Worm (Caenorhabditis elegans): ENCODE data around the gene K08F8.15.

K08F8.15 gene

ce11 chrII:8748638-8749037 is 18.0 kb upstream of the K08F8.15 start:
- no peak for TF ChIP-seq dpl-1 (GFP tag; optimal IDR thresholded peaks at IDR 0.05)

- TF ChIP-seq lin-1 (GFP tag; IDR thresholded peaks at IDR 0.05) (no peak), mxl-3 (GFP tag; optimal IDR thresholded peaks at IDR 0.05) (peak; percentile 18), nhr-11 (tag; optimal IDR thresholded peaks at IDR 0.05) (no peak), zfp-2 (tag; optimal IDR thresholded peaks at IDR 0.05) (no peak), hlh-11 (tag; optimal IDR thresholded peaks at IDR 0.05) (peak; percentile 40), unc-62 (GFP tag; optimal IDR thresholded peaks at IDR 0.05 in 1 of 2) (peak in 1 of 2 experiments; percentile 66), unc-62 (tag; optimal IDR thresholded peaks at IDR 0.05) (no peak)
These were observed 17.5 kb upstream of the K08F8.15 start for ce11 chrII:8749084-8749483.

ce11 chrII:8750056-8750455 is 16.6 kb upstream of the K08F8.15 start:
- TF ChIP-seq nhr-42 (GFP tag; IDR thresholded peaks at IDR 0.05), result no peak
- TF ChIP-seq hif-1 (tag; optimal IDR thresholded peaks at IDR 0.05), result no peak
- TF ChIP-seq ztf-11 (tag; optimal IDR thresholded peaks at IDR 0.05), result no peak
- no peak for TF ChIP-seq nhr-48 (tag; optimal IDR thresholded peaks at IDR 0.05)
- TF ChIP-seq php-3 (GFP tag; IDR thresholded peaks at IDR 0.05), result no peak
- no peak for TF ChIP-seq egl-43 (GFP tag; IDR thresholded peaks at IDR 0.05)
- no peak for TF ChIP-seq tag-97 (GFP tag; IDR thresholded peaks at IDR 0.05)
- TF ChIP-seq dmd-9 (GFP tag; IDR thresholded peaks at IDR 0.05), result no peak
- no peak for TF ChIP-seq lin-39 (tag; optimal IDR thresholded peaks at IDR 0.05)
- no peak for TF ChIP-seq ces-1 (GFP tag; optimal IDR thresholded peaks at IDR 0.05)
- TF ChIP-seq saeg-2 (GFP tag; IDR thresholded peaks at IDR 0.05), result no peak
- TF ChIP-seq D1046.2 (GFP tag; IDR thresholded peaks at IDR 0.05), result no peak
- TF ChIP-seq vab-7 (GFP tag; IDR thresholded peaks at IDR 0.05), result no peak
- no peak for TF ChIP-seq F26F4.8 (GFP tag; conservative IDR thresholded peaks at IDR 0.05)
- no peak for TF ChIP-seq fos-1 (tag; optimal IDR thresholded peaks at IDR 0.05)

ce11 chrII:8751042-8751441 is 15.6 kb upstream of the K08F8.15 start:
- TF ChIP-seq nhr-28 (tag; optimal IDR thresholded peaks at IDR 0.05) (peak; percentile 35), aha-1 (tag) (peak; percentile 92), unc-62 (GFP tag; optimal IDR thresholded peaks at IDR 0.05 in 1 of 2) (peak in 1 of 2 experiments; percentile 47), unc-62 (tag; optimal IDR thresholded peaks at IDR 0.05) (no peak), nhr-48 (tag; optimal IDR thresholded peaks at IDR 0.05) (peak; percentile 55), hlh-11 (tag; optimal IDR thresholded peaks at IDR 0.05) (peak; percentile 66), nhr-42 (GFP tag; IDR thresholded peaks at IDR 0.05) (no peak), mxl-3 (GFP tag; optimal IDR thresholded peaks at IDR 0.05) (peak; percentile 46), ZK337.2 (GFP tag; IDR thresholded peaks at IDR 0.05) (no peak), mdl-1 (tag; optimal IDR thresholded peaks at IDR 0.05) (peak in 1 of 2 experiments; percentile 63)

ce11 chrII:8751686-8752085 is 14.9 kb upstream of the K08F8.15 start, which contains the start of gene atf-2:
TSS of gene atf-2 (plus strand) at chrII:8751986.
- TF ChIP-seq madf-9 (GFP tag; conservative IDR thresholded peaks at IDR 0.05) (no peak), nhr-237 (tag; optimal IDR thresholded peaks at IDR 0.05) (no peak), tra-1 (GFP tag; IDR thresholded peaks at IDR 0.05) (no peak), ceh-82 (tag; optimal IDR thresholded peaks at IDR 0.05) (no peak), pqm-1 (tag; optimal IDR thresholded peaks at IDR 0.05) (no peak), mdl-1 (tag; optimal IDR thresholded peaks at IDR 0.05) (no peak), aly-2 (tag; optimal IDR thresholded peaks at IDR 0.05) (no peak), Y48G9A.11 (GFP tag; IDR thresholded peaks at IDR 0.05) (no peak)

- TF ChIP-seq nhr-25 (tag; optimal IDR thresholded peaks at IDR 0.05; ENCODE audit: borderline replicate concordance, insufficient read depth) (no peak), dmd-6 (GFP tag; IDR thresholded peaks at IDR 0.05) (no peak), aly-2 (tag; optimal IDR thresholded peaks at IDR 0.05) (no peak), saeg-2 (GFP tag; IDR thresholded peaks at IDR 0.05) (no peak), daf-8 (GFP tag; IDR thresholded peaks at IDR 0.05) (no peak), sdz-12 (GFP tag; optimal IDR thresholded peaks at IDR 0.05) (no peak), ceh-32 (tag; optimal IDR thresholded peaks at IDR 0.05; ENCODE audit: poor library complexity) (no peak), nhr-11 (tag; optimal IDR thresholded peaks at IDR 0.05) (no peak), aha-1 (tag) (no peak), F49E8.2 (tag; optimal IDR thresholded peaks at IDR 0.05; ENCODE audit: borderline replicate concordance) (no peak), mdl-1 (tag; optimal IDR thresholded peaks at IDR 0.05) (no peak)
These were observed 11.3 kb upstream of the K08F8.15 start, which contains the start of gene K08F8.7 for ce11 chrII:8755270-8755669. TSS of gene K08F8.7 (minus strand) at chrII:8755370.

Measured in whole organism, L4 larva.